Fruit fly (Drosophila melanogaster): ENCODE results near the gene glec.

Gene glec

DNA sequence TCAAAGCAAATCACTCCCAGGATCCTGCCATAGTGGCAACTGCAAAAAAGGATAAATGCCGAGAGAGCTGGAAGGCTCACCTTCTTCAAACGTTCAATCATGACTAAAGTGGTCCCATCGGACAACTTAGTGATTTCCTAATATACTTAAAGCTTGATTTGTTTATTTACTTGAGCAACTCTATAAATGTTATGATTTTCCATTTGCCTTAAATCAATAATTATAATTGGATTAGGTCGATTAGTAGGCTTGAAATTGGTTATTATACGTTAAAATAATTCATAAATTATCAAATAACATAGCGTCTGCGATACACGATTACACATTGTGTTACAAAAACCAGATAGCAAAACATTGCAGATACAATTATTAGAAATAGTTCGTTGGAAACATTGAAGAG, 10.9 kb downstream of the glec start, which contains the start of gene Gr93c:
Gene Gr93c, minus strand, starts transcription at position 101 of the 400 bp plus-strand sequence.
- TF ChIP-seq noc (tag; optimal IDR thresholded peaks at IDR 0.05), result no peak

- no peak for TF ChIP-seq noc (tag; optimal IDR thresholded peaks at IDR 0.05)
Observed at dm6 chr3R:21843665-21844064, 12.4 kb downstream of the glec start, which contains the start of gene Gr93b. TSS of gene Gr93b (minus strand) at chr3R:21843765.

DNA sequence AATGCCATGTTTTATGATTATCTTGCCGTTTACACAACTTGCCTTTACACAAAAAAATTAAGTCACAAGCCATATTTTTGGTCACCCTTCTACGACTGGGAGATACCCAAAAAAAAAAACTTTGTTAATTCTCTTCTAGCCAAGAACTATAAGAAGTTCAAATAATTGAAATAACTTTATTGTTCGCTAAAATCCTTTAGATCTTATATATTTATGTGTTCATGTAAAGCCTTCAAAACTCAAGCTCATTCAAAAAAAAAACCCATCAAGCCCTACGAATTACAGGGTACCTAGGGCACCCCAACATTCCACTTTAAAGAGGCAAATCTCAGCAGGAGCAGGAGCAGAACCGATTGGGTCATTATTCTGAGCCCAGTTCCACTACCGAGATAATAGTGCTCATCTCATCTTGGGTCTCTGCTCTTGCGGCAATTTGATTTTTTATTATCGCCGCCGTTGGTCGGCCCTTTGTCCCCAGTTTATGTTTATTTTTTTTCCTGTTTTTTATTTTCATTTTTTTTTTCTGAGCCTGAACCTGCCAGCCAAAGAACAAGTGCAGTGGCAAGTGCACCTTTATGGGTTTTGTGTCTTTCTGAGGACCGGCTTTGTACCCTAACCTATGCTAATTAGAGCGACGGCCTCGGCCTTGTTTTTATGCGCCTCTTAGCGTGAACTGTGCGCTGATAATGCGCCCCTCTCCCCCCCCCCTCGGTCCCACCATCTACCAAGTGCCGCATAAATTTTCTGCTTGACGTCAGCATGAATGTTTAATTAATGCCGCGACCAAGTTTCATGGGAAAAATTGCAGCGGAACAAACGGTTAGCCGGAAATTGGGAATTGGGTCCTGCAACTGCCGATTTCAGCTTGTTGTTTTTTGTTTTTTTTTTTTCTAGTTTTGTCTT, 14.3 kb downstream of the glec start:
- no peak for TF ChIP-seq noc (tag; optimal IDR thresholded peaks at IDR 0.05)

DNA sequence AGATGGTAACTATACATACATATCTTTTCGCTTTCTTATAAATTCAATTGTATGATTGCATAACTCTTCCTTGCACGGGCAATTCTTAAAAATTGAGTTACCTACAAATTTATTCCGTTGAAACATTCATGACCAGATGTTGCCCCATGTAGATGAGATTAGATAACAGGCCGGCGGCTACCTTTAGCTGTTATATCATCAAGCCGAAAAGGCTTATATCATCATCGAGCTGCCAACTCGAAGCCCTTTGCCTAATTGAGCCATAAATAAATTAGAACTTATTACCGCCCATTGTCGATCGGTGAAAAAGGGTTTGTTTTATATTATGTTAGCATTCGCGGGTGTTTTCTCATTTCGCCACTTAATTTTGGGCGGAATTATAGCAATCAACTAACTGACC, 15.6 kb downstream of the glec start:
- no peak for TF ChIP-seq noc (tag; optimal IDR thresholded peaks at IDR 0.05)

dm6 chr3R:21839636-21840035, 16.4 kb downstream of the glec start:
- TF ChIP-seq noc (tag; optimal IDR thresholded peaks at IDR 0.05), result no peak

- no peak for TF ChIP-seq noc (tag; optimal IDR thresholded peaks at IDR 0.05)
Observed at dm6 chr3R:21838505-21838956, 17.5 kb downstream of the glec start.

DNA sequence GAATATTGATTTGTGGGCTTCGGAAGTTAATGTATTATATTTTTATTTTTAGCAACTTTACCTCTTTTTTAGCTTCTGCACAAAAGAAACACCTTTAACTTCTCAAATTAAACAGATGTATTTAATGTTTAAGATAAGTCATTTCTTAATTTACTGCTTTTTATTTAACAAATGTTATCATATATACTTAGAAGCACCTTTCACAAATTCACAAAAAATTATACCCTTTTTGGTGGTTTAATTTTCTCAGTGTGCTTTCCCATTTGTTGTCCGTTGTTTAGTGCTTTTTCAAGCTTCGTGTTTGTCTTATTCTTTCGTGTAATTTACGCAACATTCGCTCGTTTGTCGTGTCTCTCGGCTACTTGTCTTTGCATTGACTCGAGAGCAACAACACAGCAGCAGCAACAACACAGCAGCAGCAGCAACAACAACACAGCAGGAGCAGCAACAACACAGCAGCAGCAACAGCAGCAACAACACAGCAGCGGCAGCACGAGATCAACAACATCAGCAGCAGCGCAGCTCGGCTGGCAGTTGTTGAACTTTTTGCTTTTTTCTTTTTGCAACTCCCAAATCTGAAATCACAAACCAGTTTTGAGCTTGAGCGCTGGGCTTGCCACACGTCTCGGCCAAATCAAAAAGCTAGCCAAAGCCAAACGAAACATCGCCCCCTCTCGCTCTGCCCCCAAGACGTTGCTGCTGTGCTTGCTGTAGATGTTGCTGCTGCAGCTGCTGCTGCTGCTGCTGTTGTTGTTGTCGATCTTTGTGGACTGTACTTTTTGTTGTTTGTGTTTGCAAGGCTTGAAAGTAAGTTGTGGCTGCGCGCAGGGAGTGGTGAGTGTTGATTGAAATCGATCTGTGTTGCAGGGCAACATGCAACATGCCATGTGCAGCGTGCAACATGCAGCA, 18.7 kb downstream of the glec start:
- TF ChIP-seq noc (tag; optimal IDR thresholded peaks at IDR 0.05), result no peak

DNA sequence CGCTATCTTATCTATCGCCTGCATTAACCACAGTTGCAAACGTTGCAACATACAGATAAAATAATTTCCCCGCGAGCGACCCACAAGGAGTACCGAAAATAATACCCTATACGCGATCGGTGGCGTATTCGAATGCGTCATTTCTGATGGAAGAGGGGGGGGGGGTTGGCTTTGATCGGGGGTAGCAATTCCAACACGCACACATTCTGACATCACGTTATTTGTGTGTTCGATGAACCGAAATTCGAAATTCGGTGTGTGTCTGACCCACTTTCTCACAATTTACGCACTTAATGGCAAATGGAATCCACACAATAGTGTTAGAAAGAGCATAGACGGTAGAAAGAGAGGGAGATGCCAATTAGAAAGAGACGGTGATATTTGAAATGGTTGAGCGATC, 19.5 kb downstream of the glec start:
- TF ChIP-seq noc (tag; optimal IDR thresholded peaks at IDR 0.05), result no peak

DNA sequence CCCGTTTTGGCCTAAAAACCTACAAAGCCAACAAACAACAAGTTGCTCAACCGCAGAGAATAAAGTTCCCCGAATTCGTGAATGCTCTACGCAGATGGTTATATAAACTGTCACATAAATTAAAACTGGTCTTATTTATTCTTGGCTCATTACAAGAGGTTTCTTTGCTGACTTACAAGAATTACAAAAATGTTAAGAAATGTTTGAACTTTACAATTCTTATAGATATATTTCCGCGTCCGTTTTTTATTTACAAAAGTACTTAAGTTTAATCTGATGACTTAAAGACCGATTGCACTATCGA, 19.9 kb downstream of the glec start:
- no peak for TF ChIP-seq noc (tag; optimal IDR thresholded peaks at IDR 0.05)

- TF ChIP-seq noc (tag; optimal IDR thresholded peaks at IDR 0.05), result no peak
Observed at dm6 chr3R:21835388-21836200, 20.5 kb downstream of the glec start.

- no peak for TF ChIP-seq noc (tag; optimal IDR thresholded peaks at IDR 0.05)
Observed at dm6 chr3R:21834234-21835070, 21.6 kb downstream of the glec start.

DNA sequence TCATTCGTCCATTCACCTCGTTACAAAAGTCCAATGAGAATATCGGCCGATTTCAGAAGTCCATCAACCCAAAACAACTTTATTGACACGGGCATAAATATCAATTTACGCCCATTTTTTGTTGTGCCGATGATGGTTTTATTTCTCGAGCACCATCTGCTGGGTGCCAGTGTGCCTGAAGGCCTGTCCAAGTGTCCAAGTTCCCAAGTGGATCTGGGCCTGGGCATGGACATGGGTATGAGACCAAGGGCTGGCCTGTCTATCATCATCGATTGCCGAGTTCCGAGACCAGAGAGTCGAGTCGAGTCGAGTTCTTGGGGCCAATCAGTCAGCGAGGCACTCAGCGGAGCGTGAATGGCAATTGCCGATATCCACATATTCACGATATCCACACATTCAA, 23.9 kb downstream of the glec start, which contains the start of gene Gr93a:
Gene Gr93a, plus strand, starts transcription at position 301 of the 400 bp plus-strand sequence.
- TF ChIP-seq noc (tag; optimal IDR thresholded peaks at IDR 0.05), result no peak

dm6 chr3R:21831040-21831439, 25.0 kb downstream of the glec start:
- TF ChIP-seq noc (tag; optimal IDR thresholded peaks at IDR 0.05), result no peak

dm6 chr3R:21830303-21830707, 25.8 kb downstream of the glec start:
- no peak for TF ChIP-seq noc (tag; optimal IDR thresholded peaks at IDR 0.05)

DNA sequence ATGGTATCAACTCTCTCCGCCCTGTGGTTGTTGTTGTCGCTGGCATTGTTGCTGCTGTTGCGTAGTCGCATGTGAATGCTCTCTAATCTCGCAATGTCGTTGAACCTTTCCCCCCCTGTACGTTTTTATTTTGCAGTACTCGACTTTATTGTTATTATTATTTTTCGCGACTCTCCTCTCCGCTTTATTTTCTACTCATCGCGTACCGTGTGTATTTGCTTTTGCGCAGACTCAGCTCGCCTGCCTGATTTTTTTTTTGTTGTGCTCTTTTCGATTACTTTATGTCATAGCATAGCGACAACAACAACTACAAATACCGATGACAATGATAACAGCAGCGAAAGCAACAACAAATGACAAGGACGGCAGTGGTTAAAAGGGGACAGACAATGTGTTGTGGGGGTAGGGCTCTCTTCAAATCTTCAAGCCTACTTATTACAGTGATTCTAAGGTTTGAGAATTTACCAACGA, 26.5 kb downstream of the glec start:
- TF ChIP-seq noc (tag; optimal IDR thresholded peaks at IDR 0.05), result no peak
